Worm (Caenorhabditis elegans): Measurements from ENCODE around the gene C01G5.3.

The C01G5.3 gene

DNA sequence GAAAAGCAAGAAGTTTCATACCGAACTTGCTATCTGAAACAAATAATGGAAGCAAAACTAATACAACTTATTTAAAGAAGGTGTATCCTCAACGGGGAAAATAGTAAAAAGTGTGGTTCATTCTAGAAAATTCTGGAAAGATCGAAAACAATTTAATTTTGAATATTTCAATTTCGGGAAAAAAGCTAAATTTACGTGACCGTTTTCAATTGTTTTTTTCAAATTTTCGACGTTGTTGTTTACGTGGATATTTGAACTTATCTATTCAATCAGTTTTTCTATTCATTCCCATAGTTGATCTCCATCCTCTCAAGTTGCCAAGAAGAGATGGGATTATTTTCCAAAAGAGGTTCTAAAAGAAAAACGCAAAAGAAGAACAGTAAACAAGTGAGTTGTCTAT lies at the start of gene C01G5.3:
TSS of gene C01G5.3 (plus strand) at position 301 of the 400 bp plus-strand sequence.
- no peak for TF ChIP-seq dao-5 (tag; optimal IDR thresholded peaks at IDR 0.05)
- TF ChIP-seq W03F9.2 (tag; optimal IDR thresholded peaks at IDR 0.05), result no peak
- TF ChIP-seq him-1 (tag; optimal IDR thresholded peaks at IDR 0.05), result no peak

DNA sequence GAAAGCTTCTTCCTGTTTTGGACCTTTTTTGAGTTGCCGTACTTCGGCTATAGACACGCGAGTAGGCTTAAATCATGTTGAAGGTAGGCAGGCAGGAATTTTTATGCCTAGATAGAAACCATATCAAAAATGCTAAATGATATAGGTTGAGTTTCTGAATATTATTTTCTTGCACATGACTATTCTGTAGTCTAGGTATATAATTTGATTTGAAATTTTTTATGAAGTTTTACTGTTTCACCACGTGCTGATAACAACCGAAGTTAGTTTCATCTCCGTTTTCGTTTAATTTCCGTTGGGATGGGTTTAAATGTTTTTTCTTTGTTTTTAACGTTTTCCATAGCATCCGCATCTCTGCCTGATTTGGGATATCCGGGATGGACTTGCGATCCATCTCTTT lies 49.0 kb upstream of the C01G5.3 start, which contains the start of gene Y73B6BL.37:
TSS of gene Y73B6BL.37 (plus strand) at position 301 of the 400 bp plus-strand sequence.
- no peak for TF ChIP-seq him-1 (tag; optimal IDR thresholded peaks at IDR 0.05)
- no peak for TF ChIP-seq dao-5 (tag; optimal IDR thresholded peaks at IDR 0.05)
- TF ChIP-seq W03F9.2 (tag; optimal IDR thresholded peaks at IDR 0.05), result no peak

- TF ChIP-seq W03F9.2 (tag; optimal IDR thresholded peaks at IDR 0.05) (no peak), him-1 (tag; optimal IDR thresholded peaks at IDR 0.05) (no peak), dao-5 (tag; optimal IDR thresholded peaks at IDR 0.05) (no peak)
Observed at ce11 chrIV:6491915-6492314, 44.1 kb upstream of the C01G5.3 start.

DNA sequence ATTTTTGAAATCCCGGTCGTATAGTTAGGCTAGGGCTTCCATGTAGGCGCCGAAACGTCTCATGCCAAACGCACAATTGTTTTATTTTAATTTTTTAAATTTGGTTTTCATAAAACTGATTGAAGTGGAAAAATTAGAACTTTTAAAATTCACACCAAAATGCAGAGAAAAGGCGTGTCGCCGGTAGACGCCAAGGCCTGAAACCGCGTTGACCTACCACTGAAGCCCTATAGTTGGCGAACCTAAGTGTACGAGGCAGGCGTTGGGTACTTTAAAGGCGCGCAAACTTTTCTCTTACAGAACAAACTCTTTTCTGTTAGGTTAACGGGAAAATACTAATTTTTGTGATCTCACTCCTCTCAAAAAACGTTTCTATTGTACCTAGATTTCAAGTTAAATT lies 42.7 kb upstream of the C01G5.3 start, which contains the start of gene Y73B6BL.44:
TSS of gene Y73B6BL.44 (plus strand) at position 301 of the 400 bp plus-strand sequence.
- no peak for TF ChIP-seq dao-5 (tag; optimal IDR thresholded peaks at IDR 0.05)
- no peak for TF ChIP-seq him-1 (tag; optimal IDR thresholded peaks at IDR 0.05)
- TF ChIP-seq W03F9.2 (tag; optimal IDR thresholded peaks at IDR 0.05), result no peak

- TF ChIP-seq dao-5 (tag; optimal IDR thresholded peaks at IDR 0.05) (no peak), W03F9.2 (tag; optimal IDR thresholded peaks at IDR 0.05) (no peak), him-1 (tag; optimal IDR thresholded peaks at IDR 0.05) (no peak)
Observed at ce11 chrIV:6496103-6496502, 39.9 kb upstream of the C01G5.3 start.

DNA sequence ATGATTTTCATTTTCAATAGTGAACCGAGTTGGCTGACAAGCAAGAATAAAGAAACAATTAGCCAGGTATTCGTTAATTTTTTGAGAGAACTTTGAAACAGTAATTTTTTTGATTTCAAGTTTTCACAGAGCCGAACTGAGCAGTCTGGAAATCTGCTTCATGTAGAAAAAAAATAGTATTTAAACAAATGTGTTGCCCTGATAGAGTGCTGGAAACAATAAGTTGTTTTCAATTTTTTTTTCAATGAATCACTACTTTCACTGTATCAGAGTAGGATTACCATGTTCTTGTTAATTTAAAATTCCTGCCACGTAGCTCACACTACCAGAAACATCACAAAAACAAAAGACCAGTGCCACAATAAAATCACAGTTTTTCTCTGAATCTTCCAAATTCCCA lies 35.6 kb upstream of the C01G5.3 start:
- TF ChIP-seq W03F9.2 (tag; optimal IDR thresholded peaks at IDR 0.05) (no peak), him-1 (tag; optimal IDR thresholded peaks at IDR 0.05) (no peak), dao-5 (tag; optimal IDR thresholded peaks at IDR 0.05) (no peak)

DNA sequence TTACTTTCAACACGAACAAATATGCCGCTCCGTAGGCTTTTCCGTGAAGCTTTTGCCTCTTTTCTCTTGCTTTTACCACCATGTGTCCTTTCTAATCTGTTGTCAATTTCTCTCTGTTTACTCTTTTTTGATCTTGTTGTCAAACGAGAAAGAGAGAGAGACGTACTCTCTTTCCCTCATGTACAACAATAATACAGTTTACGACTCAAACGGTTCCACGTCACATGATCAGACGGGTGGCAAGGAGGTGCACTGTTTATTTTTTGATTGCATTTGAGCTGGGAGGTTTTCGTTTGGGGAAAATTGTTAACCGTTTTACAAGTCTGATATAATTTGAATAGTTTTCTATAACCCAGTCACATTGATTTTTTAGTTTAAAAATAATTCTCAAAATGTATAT lies 35.2 kb upstream of the C01G5.3 start:
- no peak for TF ChIP-seq W03F9.2 (tag; optimal IDR thresholded peaks at IDR 0.05)
- no peak for TF ChIP-seq dao-5 (tag; optimal IDR thresholded peaks at IDR 0.05)
- no peak for TF ChIP-seq him-1 (tag; optimal IDR thresholded peaks at IDR 0.05)

DNA sequence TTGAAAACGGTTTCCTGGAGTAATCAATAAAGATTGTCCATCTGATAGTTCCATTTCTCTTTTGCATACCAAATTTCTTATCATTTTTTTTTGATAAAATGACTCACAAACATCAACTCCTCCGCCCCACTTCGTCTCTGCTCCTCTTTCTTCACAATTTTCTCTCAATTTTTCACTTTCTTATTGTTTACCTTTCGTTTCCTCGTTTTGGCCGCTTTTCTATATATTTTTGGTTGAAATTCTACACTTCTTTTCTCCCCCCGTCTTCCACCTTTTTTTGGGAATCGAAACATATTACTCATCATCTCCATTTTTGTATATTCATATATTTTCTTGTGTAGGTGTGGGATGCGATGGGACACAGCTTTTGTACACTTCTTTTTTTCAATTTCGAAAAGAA lies 33.3 kb upstream of the C01G5.3 start:
- no peak for TF ChIP-seq W03F9.2 (tag; optimal IDR thresholded peaks at IDR 0.05)
- TF ChIP-seq dao-5 (tag; optimal IDR thresholded peaks at IDR 0.05), result no peak
- TF ChIP-seq him-1 (tag; optimal IDR thresholded peaks at IDR 0.05), result no peak

DNA sequence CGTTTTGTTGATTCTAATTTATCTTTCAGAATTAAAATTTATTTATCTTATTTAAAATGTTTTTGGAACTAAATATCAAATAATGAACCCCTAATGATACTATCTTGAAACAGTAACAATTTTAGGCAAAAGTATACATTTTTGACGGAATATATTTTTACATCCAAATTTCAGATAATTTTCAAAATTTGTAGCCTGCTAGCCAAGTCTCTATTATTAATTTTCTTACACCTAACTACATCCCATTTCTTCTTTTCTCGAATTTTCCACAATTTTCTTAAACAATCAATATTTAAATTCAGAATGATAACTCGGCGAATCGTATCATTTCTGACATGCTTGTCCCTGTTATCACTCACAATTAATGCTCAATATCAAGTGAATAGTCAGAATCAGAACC lies 29.6 kb upstream of the C01G5.3 start, which contains the start of gene pqn-89:
TSS of gene pqn-89 (plus strand) at position 301 of the 400 bp plus-strand sequence.
- TF ChIP-seq W03F9.2 (tag; optimal IDR thresholded peaks at IDR 0.05) (no peak), him-1 (tag; optimal IDR thresholded peaks at IDR 0.05) (no peak), dao-5 (tag; optimal IDR thresholded peaks at IDR 0.05) (no peak)

DNA sequence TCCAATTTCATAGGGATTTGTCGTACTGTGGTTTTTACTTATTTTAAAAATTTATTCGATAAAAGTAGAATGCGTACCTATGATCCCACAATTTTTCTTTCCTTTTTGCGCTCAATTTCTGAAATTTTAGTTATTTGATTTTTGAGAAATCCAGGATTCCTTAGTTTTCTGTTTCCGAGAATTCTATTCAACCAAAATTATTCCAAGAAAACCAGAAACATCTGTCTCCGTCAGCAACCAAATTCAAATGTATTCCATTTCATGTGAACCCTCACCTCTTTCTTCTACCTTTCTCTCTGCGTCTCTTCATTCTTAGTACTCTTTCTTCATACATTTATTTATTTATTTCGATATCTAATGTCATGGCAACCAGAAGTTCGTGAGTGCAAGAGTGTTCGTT lies 24.2 kb upstream of the C01G5.3 start:
- TF ChIP-seq dao-5 (tag; optimal IDR thresholded peaks at IDR 0.05), result no peak
- no peak for TF ChIP-seq W03F9.2 (tag; optimal IDR thresholded peaks at IDR 0.05)
- no peak for TF ChIP-seq him-1 (tag; optimal IDR thresholded peaks at IDR 0.05)

- TF ChIP-seq dao-5 (tag; optimal IDR thresholded peaks at IDR 0.05), result no peak
- no peak for TF ChIP-seq W03F9.2 (tag; optimal IDR thresholded peaks at IDR 0.05)
- TF ChIP-seq him-1 (tag; optimal IDR thresholded peaks at IDR 0.05), result no peak
Observed at ce11 chrIV:6514700-6515099, 21.3 kb upstream of the C01G5.3 start.

ce11 chrIV:6517859-6518258 lies 18.1 kb upstream of the C01G5.3 start, which contains the start of gene C01G5.7:
Gene C01G5.7, plus strand, starts transcription at chrIV:6518159.
- no peak for TF ChIP-seq him-1 (tag; optimal IDR thresholded peaks at IDR 0.05)
- no peak for TF ChIP-seq W03F9.2 (tag; optimal IDR thresholded peaks at IDR 0.05)
- no peak for TF ChIP-seq dao-5 (tag; optimal IDR thresholded peaks at IDR 0.05)

ce11 chrIV:6519593-6519992 lies 16.4 kb upstream of the C01G5.3 start, which contains the start of gene C01G5.9:
Gene C01G5.9, plus strand, starts transcription at chrIV:6519893.
- TF ChIP-seq him-1 (tag; optimal IDR thresholded peaks at IDR 0.05) (no peak), dao-5 (tag; optimal IDR thresholded peaks at IDR 0.05) (no peak), W03F9.2 (tag; optimal IDR thresholded peaks at IDR 0.05) (no peak)

DNA sequence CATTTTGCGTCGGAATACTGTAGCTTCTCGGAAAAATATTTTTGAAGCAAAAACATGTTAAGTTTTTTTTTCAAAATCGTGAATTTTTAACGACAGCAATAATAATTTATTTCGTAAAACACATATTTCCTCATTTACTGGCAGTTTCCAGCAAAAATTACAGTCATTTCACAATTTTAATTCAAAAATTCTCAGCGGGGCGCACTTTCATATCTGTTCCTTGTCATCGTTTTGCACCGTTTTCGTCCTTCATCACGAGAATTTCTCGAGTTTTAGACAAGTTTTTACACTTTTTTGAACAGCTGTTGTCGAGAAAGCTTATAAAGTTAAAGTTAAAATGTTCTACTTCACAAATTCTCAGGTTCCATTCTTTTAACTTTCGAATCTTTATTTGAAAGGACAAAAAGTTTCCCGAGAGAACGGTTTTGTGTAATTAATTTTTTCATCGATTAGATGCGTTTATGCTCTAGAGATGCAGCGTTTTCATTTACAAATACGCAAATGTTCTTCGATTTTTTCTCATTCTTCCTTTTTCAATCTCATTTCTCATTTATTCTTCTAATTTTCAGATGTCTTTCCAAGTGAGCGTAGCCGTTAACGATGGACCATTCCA lies 13.6 kb upstream of the C01G5.3 start, which contains the start of gene ddi-1:
TSS of gene ddi-1 (plus strand) at position 563 of the 613 bp plus-strand sequence.
- TF ChIP-seq dao-5 (tag; optimal IDR thresholded peaks at IDR 0.05) (no peak), him-1 (tag; optimal IDR thresholded peaks at IDR 0.05) (no peak), W03F9.2 (tag; optimal IDR thresholded peaks at IDR 0.05) (peak; percentile 0)

ce11 chrIV:6523773-6524172 lies 12.2 kb upstream of the C01G5.3 start:
- TF ChIP-seq him-1 (tag; optimal IDR thresholded peaks at IDR 0.05) (no peak), dao-5 (tag; optimal IDR thresholded peaks at IDR 0.05) (no peak), W03F9.2 (tag; optimal IDR thresholded peaks at IDR 0.05) (no peak)

Measured in whole organism, L4/young adult.